Worm (Caenorhabditis elegans) whole organism, early embryonic: ENCODE results near the gene emre-1.

Experiments used
- B0310.2 ChIP-seq: sonication (generic microtip); optimal IDR thresholded peaks from 2 replicates; lab custom pipeline; 2016; ENCODE audit warnings: mild to moderate bottlenecking, missing genetic modification characterization, missing compliant biosample characterization
- F13C5.2 ChIP-seq: sonication (generic microtip); optimal IDR thresholded peaks from 2 replicates; lab custom pipeline; 2017; ENCODE audit warnings: mild to moderate bottlenecking, missing genetic modification characterization, inconsistent platforms, missing compliant biosample characterization
- aly-1 ChIP-seq: sonication (generic microtip); optimal IDR thresholded peaks from 2 replicates; lab custom pipeline; 2016; ENCODE audit warnings: missing genetic modification characterization, missing compliant biosample characterization
- ama-1 ChIP-seq: fragments of 150-350 bp; optimal IDR thresholded peaks from 2 replicates; lab custom pipeline; 2014
- ceh-36 ChIP-seq: sonication (generic microtip); optimal IDR thresholded peaks from 2 replicates; lab custom pipeline; 2016; ENCODE audit warnings: missing genetic modification characterization, inconsistent platforms, missing compliant biosample characterization
- flt-1 ChIP-seq: fragments of 200-800 bp; sonication (Bioruptor generic); IDR thresholded peaks from 2 replicates; pipeline ENCODE4 v1.3.6; 2022; ENCODE audit warnings: missing genetic modification characterization, missing compliant biosample characterization
- hmbx-1 ChIP-seq: sonication (generic microtip); optimal IDR thresholded peaks from 2 replicates; lab custom pipeline; 2016; ENCODE audit warnings: mild to moderate bottlenecking, missing genetic modification characterization, missing compliant biosample characterization
- hmg-4 ChIP-seq: fragments of 200-800 bp; sonication (Bioruptor generic); optimal IDR thresholded peaks from 2 replicates; lab custom pipeline; 2018; ENCODE audit warnings: mild to moderate bottlenecking, missing genetic modification characterization, missing compliant biosample characterization
- hnd-1 ChIP-seq: sonication (generic microtip); optimal IDR thresholded peaks from 2 replicates; lab custom pipeline; 2016; ENCODE audit warnings: missing genetic modification characterization, missing compliant biosample characterization
- pes-1 ChIP-seq: fragments of 200-800 bp; sonication (Bioruptor generic); IDR thresholded peaks from 2 replicates; pipeline ENCODE4 v1.3.6; 2022; ENCODE audit warnings: missing genetic modification reagents, missing genetic modification characterization, missing compliant biosample characterization
- scrt-1 ChIP-seq: fragments of 200-800 bp; sonication (Bioruptor generic); IDR thresholded peaks from 2 replicates; pipeline ENCODE4 v1.3.6; 2022; ENCODE audit warnings: missing genetic modification characterization, missing compliant biosample characterization
- sea-1 ChIP-seq: fragments of 200-800 bp; sonication (Bioruptor generic); conservative IDR thresholded peaks from 2 replicates; pipeline ENCODE4 v1.3.6; 2022; ENCODE audit warnings: missing genetic modification characterization, missing compliant biosample characterization
- tbx-37 ChIP-seq: fragments of 200-800 bp; sonication (Bioruptor generic); conservative IDR thresholded peaks from 2 replicates; pipeline ENCODE4 v1.3.6; 2022; ENCODE audit warnings: missing genetic modification reagents, missing genetic modification characterization, missing compliant biosample characterization
- tra-4 ChIP-seq: sonication (generic microtip); optimal IDR thresholded peaks from 2 replicates; lab custom pipeline; 2017; ENCODE audit warnings: missing genetic modification characterization, missing compliant biosample characterization

DNA sequence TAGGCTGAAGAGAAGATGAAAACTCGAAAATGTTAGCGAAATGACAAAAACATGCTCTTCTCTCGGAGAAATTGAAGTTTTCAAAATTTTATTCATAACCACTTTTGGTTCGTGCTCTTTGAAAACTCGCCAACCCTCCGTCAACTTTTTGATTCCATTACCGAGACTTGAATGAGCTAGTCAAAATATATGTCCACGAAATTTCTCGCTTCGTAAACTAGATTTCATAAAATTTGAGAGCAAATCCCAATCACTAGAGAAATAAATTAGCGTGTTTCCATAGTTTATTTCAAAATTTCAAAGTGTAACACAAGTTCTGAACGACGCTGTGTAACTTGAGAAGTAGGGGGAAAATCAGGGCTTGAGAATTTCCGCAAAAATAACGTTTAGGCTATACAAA is 14.3 kb downstream of the emre-1 start:
- no peak for TF ChIP-seq tbx-37 (GFP tag; lab: Robert Waterston, UW)
- TF ChIP-seq ama-1: no peak
- TF ChIP-seq ceh-36: no peak
- no peak for TF ChIP-seq hmg-4 (GFP tag; lab: Kevin White, UChicago)
- no peak for TF ChIP-seq hmbx-1 (tag; lab: Kevin White, UChicago)
- no peak for TF ChIP-seq pes-1
- no peak for TF ChIP-seq tra-4
- TF ChIP-seq hnd-1 (tag; lab: Kevin White, UChicago): no peak
- TF ChIP-seq scrt-1 (GFP tag; lab: Robert Waterston, UW): no peak
- TF ChIP-seq aly-1: no peak
- TF ChIP-seq flt-1: no peak
- TF ChIP-seq B0310.2 (tag; lab: Kevin White, UChicago): no peak
- TF ChIP-seq sea-1: no peak
- TF ChIP-seq F13C5.2 (tag; lab: Kevin White, UChicago): no peak
